Worm (Caenorhabditis elegans) whole organism, late embryonic: ENCODE results near the gene B0416.10.

ENCODE experiments used
- K09A11.1 ChIP-seq: sonication (generic microtip); optimal IDR thresholded peaks from 2 replicates; lab custom pipeline; 2017; ENCODE audit warnings: antibody characterized with exemption, mild to moderate bottlenecking, missing genetic modification characterization, missing compliant biosample characterization; ENCODE audit not compliant: insufficient read depth
- ceh-14 ChIP-seq: sonication (generic microtip); optimal IDR thresholded peaks from 2 replicates; lab custom pipeline; 2016; ENCODE audit warnings: missing genotype, missing genetic modification characterization, missing compliant biosample characterization
- ceh-18 ChIP-seq: sonication (generic microtip); optimal IDR thresholded peaks from 2 replicates; lab custom pipeline; 2016; ENCODE audit warnings: missing genetic modification characterization, missing compliant biosample characterization
- fkh-10 ChIP-seq: fragments of 150-350 bp; optimal IDR thresholded peaks from 2 replicates; lab custom pipeline; 2014; ENCODE audit warnings: missing biosample characterization, missing genetic modification reagents, missing genetic modification characterization
- fkh-6 ChIP-seq: sonication (generic microtip); optimal IDR thresholded peaks from 2 replicates; lab custom pipeline; 2016; ENCODE audit warnings: missing genetic modification characterization, missing compliant biosample characterization
- nhr-11 ChIP-seq: fragments of 150-350 bp; optimal IDR thresholded peaks from 2 replicates; lab custom pipeline; 2014; ENCODE audit warnings: missing biosample characterization, missing genetic modification characterization
- sdc-2 ChIP-seq: sonication (generic microtip); optimal IDR thresholded peaks from 2 replicates; lab custom pipeline; 2016; ENCODE audit warnings: missing genotype, missing genetic modification characterization, missing compliant biosample characterization
- sox-2 ChIP-seq: fragments of 200-800 bp; sonication (Bioruptor generic); IDR thresholded peaks from 2 replicates; pipeline ENCODE4 v1.3.6; 2022; ENCODE audit warnings: missing genetic modification reagents, missing genetic modification characterization, missing compliant biosample characterization
- unc-55 ChIP-seq: sonication (generic microtip); optimal IDR thresholded peaks from 2 replicates; lab custom pipeline; 2017; ENCODE audit warnings: missing biosample characterization, missing genetic modification reagents, missing genetic modification characterization

DNA sequence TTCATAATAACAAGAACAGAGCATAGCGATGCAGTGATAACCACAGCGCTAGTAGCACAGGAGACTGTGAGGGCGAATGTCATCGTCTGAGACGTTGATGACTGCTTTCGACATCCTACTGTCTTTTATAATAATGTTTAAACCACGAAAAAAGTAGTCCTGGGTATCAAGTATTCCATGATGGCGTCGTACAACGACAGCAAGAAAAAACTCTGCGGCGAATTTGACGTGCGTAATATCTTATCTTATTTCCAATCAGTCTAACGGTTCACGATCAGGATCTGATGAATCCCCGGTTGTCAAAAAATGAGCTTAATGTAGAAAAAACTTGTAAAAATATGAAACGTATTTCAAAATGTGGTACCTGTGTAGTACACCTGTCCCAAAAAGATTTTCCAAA lies 40.0 kb downstream of the B0416.10 start, which contains the start of gene col-175:
- TF ChIP-seq unc-55 (GFP tag; lab: Kevin White, UChicago) (no peak), ceh-14 (tag; lab: Kevin White, UChicago) (no peak), sdc-2 (tag; lab: Kevin White, UChicago) (no peak), fkh-10 (no peak), fkh-6 (tag; lab: Kevin White, UChicago) (no peak), sox-2 (GFP tag; lab: Robert Waterston, UW) (no peak), K09A11.1 (tag; lab: Kevin White, UChicago) (no peak), nhr-11 (no peak), ceh-18 (tag; lab: Kevin White, UChicago) (no peak)
